Worm (Caenorhabditis elegans) whole organism, mixed stage, embryonic: ENCODE data around the gene F54B11.5.

Experiments
- M03D4.4 ChIP-seq: sonication (generic microtip); optimal IDR thresholded peaks from 2 replicates; lab custom pipeline; 2017; ENCODE audit warnings: mild to moderate bottlenecking, missing genetic modification characterization, missing compliant biosample characterization
- bed-3 ChIP-seq: fragments of 200-800 bp; sonication (Bioruptor generic); optimal IDR thresholded peaks from 3 replicates; lab custom pipeline; 2018; ENCODE audit warnings: mild to moderate bottlenecking, missing genetic modification characterization, moderate library complexity, missing compliant biosample characterization
- blmp-1 ChIP-seq: fragments of 150-350 bp; optimal IDR thresholded peaks from 2 replicates; lab custom pipeline; 2014; ENCODE audit warnings: missing biosample characterization, missing genetic modification characterization
- ceh-39 ChIP-seq: fragments of 150-350 bp; optimal IDR thresholded peaks from 2 replicates; lab custom pipeline; 2014; ENCODE audit warnings: missing biosample characterization, missing genetic modification characterization
- ceh-43 ChIP-seq: fragments of 200-800 bp; sonication (Bioruptor generic); optimal IDR thresholded peaks from 2 replicates; lab custom pipeline; 2018; ENCODE audit warnings: mild to moderate bottlenecking, missing genetic modification characterization, moderate library complexity, missing compliant biosample characterization
- ceh-83 ChIP-seq: fragments of 200-800 bp; sonication (Bioruptor generic); optimal IDR thresholded peaks from 2 replicates; lab custom pipeline; 2018; ENCODE audit warnings: mild to moderate bottlenecking, missing genetic modification characterization, missing compliant biosample characterization
- cnd-1 ChIP-seq: fragments of 200-800 bp; sonication (Bioruptor generic); optimal IDR thresholded peaks from 2 replicates; lab custom pipeline; 2018; ENCODE audit warnings: mild to moderate bottlenecking, missing genetic modification characterization, missing compliant biosample characterization
- drap-1 ChIP-seq: fragments of 200-800 bp; sonication (Bioruptor generic); optimal IDR thresholded peaks from 3 replicates; lab custom pipeline; 2018; ENCODE audit warnings: mild to moderate bottlenecking, missing genetic modification characterization, missing compliant biosample characterization
- elt-3 ChIP-seq: fragments of 150-350 bp; optimal IDR thresholded peaks from 2 replicates; lab custom pipeline; 2014; ENCODE audit warnings: missing biosample characterization, missing genetic modification characterization
- flh-1 ChIP-seq: fragments of 200-800 bp; sonication (Bioruptor generic); optimal IDR thresholded peaks from 2 replicates; lab custom pipeline; 2018; ENCODE audit warnings: mild to moderate bottlenecking, missing genetic modification characterization, moderate library complexity, missing compliant biosample characterization
- ham-2 ChIP-seq: fragments of 200-800 bp; sonication (Bioruptor generic); optimal IDR thresholded peaks from 2 replicates; lab custom pipeline; 2018; ENCODE audit warnings: mild to moderate bottlenecking, missing genetic modification characterization, missing compliant biosample characterization
- hlh-1 ChIP-seq: fragments of 150-350 bp; optimal IDR thresholded peaks from 2 replicates; lab custom pipeline; 2014; ENCODE audit warnings: missing biosample characterization, missing genetic modification reagents, missing genetic modification characterization
- lin-13 ChIP-seq: fragments of 150-350 bp; optimal IDR thresholded peaks from 2 replicates; lab custom pipeline; 2014; ENCODE audit warnings: missing biosample characterization, missing genetic modification characterization
- lin-32 ChIP-seq: fragments of 200-800 bp; sonication (Bioruptor generic); optimal IDR thresholded peaks from 2 replicates; lab custom pipeline; 2018; ENCODE audit warnings: mild to moderate bottlenecking, missing genetic modification characterization, missing compliant biosample characterization
- lsy-2 ChIP-seq: fragments of 150-350 bp; optimal IDR thresholded peaks from 2 replicates; lab custom pipeline; 2014; ENCODE audit warnings: missing biosample characterization, missing genetic modification characterization
- mab-5 ChIP-seq: fragments of 150-350 bp; optimal IDR thresholded peaks from 2 replicates; lab custom pipeline; 2014; ENCODE audit warnings: missing biosample characterization, missing genetic modification characterization
- mep-1 ChIP-seq: fragments of 150-350 bp; optimal IDR thresholded peaks from 2 replicates; lab custom pipeline; 2017; ENCODE audit warnings: missing biosample characterization, missing genetic modification reagents, missing genetic modification characterization, inconsistent platforms
- nhr-12 ChIP-seq: fragments of 150-350 bp; optimal IDR thresholded peaks from 2 replicates; lab custom pipeline; 2014; ENCODE audit warnings: missing biosample characterization, missing genetic modification characterization
- nhr-2 ChIP-seq: fragments of 150-350 bp; optimal IDR thresholded peaks from 2 replicates; lab custom pipeline; 2014; ENCODE audit warnings: missing biosample characterization, missing genetic modification characterization
- nhr-237 ChIP-seq: fragments of 150-350 bp; optimal IDR thresholded peaks from 2 replicates; lab custom pipeline; 2014; ENCODE audit warnings: missing biosample characterization, missing genetic modification characterization
- nhr-28 ChIP-seq: fragments of 150-350 bp; optimal IDR thresholded peaks from 2 replicates; lab custom pipeline; 2014; ENCODE audit warnings: missing biosample characterization, missing genetic modification characterization
- nhr-76 ChIP-seq: sonication (generic microtip); optimal IDR thresholded peaks from 2 replicates; lab custom pipeline; 2017; ENCODE audit warnings: missing biosample characterization, missing genetic modification characterization
- sem-2 ChIP-seq: fragments of 200-800 bp; sonication (Bioruptor generic); optimal IDR thresholded peaks from 2 replicates; lab custom pipeline; 2018; ENCODE audit warnings: mild to moderate bottlenecking, missing genetic modification characterization, missing compliant biosample characterization
- snpc-4 ChIP-seq: fragments of 150-350 bp; optimal IDR thresholded peaks from 2 replicates; lab custom pipeline; 2014; ENCODE audit warnings: missing biosample characterization, missing genetic modification characterization
- sptf-1 ChIP-seq: sonication (generic microtip); optimal IDR thresholded peaks from 2 replicates; lab custom pipeline; 2017; ENCODE audit warnings: mild to moderate bottlenecking, missing genetic modification characterization, moderate library complexity, missing compliant biosample characterization
- tbx-8 ChIP-seq: fragments of 200-800 bp; sonication (Bioruptor generic); optimal IDR thresholded peaks from 2 replicates; lab custom pipeline; 2018; ENCODE audit warnings: mild to moderate bottlenecking, missing genetic modification characterization, moderate library complexity, missing compliant biosample characterization
- unc-120 ChIP-seq: sonication (generic microtip); optimal IDR thresholded peaks from 2 replicates; lab custom pipeline; 2017; ENCODE audit warnings: missing genetic modification characterization, missing compliant biosample characterization; ENCODE audit not compliant: poor library complexity, severe bottlenecking
- unc-39 ChIP-seq: fragments of 150-350 bp; optimal IDR thresholded peaks from 2 replicates; lab custom pipeline; 2014; ENCODE audit warnings: missing biosample characterization, missing genetic modification characterization
- unc-62 ChIP-seq: fragments of 150-350 bp; optimal IDR thresholded peaks from 2 replicates; lab custom pipeline; 2014; ENCODE audit warnings: missing biosample characterization, missing genetic modification reagents, missing genetic modification characterization
- zip-8 ChIP-seq: fragments of 150-350 bp; optimal IDR thresholded peaks from 2 replicates; lab custom pipeline; 2014; ENCODE audit warnings: missing biosample characterization, missing genetic modification characterization
- ztf-11 ChIP-seq: fragments of 150-350 bp; optimal IDR thresholded peaks from 2 replicates; lab custom pipeline; 2014; ENCODE audit warnings: missing biosample characterization, missing genetic modification characterization

The F54B11.5 gene

DNA sequence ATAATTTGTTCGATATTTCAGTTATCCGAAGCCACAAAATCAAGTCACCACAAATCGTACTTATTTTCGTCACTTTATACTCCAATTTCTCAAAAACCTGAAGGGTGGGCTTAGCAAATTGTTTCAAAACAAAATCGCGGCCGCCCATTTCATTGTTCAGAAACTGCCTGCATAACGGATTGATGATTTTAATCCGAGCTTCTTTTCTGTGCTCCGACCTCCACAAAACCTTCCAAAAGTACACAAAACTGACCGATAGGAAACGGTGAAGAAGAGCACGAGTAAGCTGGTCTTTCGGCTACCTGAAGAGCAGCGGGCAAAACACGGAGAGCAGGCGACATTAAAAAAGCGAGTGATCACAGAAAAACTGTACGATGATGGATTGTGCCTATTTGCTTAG, 29.4 kb downstream of the F54B11.5 start, which contains the start of gene R01E6.2:
TSS of gene R01E6.2 (minus strand) at position 101 of the 400 bp plus-strand sequence.
- TF ChIP-seq ceh-83 (GFP tag; lab: Kevin White, UChicago) (no peak), unc-39 (tag; lab: Kevin White, UChicago) (no peak), drap-1 (GFP tag; lab: Kevin White, UChicago) (no peak), mep-1 (no peak)
- TF ChIP-seq, all 35 proteins: peak for 0

DNA sequence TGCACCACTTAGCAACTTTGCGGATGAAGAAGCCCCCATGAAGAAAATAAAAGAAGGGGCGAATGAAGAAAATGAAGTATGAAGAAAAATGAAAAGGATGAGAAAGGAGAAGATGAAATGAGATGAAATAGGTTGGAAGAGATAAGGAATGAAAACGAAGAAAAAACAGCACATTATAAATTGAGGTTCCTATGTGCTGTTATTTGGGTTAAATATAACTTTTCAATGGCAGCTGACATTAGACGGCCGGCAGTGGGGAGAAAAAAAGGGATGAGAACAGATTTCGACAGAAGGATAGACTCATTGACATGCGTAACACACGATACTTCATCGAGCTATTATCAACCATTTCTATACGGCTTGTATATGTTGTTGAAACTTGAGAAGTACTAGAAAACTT, 33.9 kb downstream of the F54B11.5 start:
- TF ChIP-seq unc-120 (peak; percentile 5), tbx-8 (GFP tag; lab: Kevin White, UChicago) (no peak), nhr-28 (tag; lab: Kevin White, UChicago) (no peak), hlh-1 (peak; percentile 35), zip-8 (tag; lab: Kevin White, UChicago) (no peak), ceh-39 (tag; lab: Kevin White, UChicago) (no peak)

DNA sequence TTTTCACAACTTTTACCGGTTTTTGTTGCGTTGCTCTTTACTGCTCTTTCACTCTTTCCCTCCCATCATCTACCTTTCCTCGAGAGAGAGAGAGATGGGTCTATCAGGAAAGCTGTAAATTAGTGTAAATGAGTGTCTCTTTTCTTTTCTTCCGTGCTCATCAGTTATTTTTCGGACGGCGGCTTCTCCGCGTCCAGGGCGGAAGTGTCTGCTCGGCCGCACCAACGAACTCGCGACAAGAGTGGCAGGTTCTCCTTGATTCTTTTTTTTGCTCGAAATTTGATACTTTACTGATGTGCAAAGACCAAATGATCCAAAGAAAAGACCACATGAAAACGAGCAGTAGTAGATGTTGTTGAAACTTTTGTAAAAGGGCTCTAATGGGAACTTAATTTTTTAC, 37.2 kb downstream of the F54B11.5 start:
- TF ChIP-seq nhr-12 (tag; lab: Kevin White, UChicago) (no peak), zip-8 (tag; lab: Kevin White, UChicago) (no peak), ham-2 (no peak), nhr-76 (tag; lab: Kevin White, UChicago) (no peak), unc-62 (GFP tag; lab: Kevin White, UChicago) (no peak), mab-5 (tag; lab: Kevin White, UChicago) (no peak), hlh-1 (no peak), M03D4.4 (tag; lab: Kevin White, UChicago) (no peak), bed-3 (GFP tag; lab: Kevin White, UChicago) (no peak), tbx-8 (GFP tag; lab: Kevin White, UChicago) (no peak), blmp-1 (tag; lab: Kevin White, UChicago) (no peak)

DNA sequence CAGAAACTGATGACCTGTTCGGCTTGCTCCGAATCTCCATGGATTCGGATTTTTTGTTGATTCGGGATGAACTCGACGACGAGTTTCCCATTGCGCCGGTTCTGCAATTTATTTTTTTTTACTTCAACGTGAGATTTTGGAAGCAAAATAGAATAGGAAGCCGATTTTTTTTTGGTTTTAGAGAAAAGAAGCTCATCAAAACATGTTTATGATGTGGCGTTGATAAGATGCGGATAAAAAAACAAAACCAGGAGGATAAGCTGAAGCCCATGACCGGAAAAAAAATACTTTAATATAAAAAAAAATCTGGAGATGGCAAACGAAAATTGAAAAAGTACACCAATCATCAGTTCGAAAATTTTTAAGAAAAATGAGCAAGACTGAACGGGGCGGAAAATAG, 39.8 kb downstream of the F54B11.5 start, which contains the start of gene glb-20:
TSS of gene glb-20 (minus strand) at position 101 of the 400 bp plus-strand sequence.
- TF ChIP-seq zip-8 (tag; lab: Kevin White, UChicago): no peak
- TF ChIP-seq nhr-237: no peak
- TF ChIP-seq M03D4.4 (tag; lab: Kevin White, UChicago): no peak
- TF ChIP-seq flh-1: no peak
- no peak for TF ChIP-seq unc-39 (tag; lab: Kevin White, UChicago)
- no peak for TF ChIP-seq lin-32 (GFP tag; lab: Kevin White, UChicago)
- no peak for TF ChIP-seq snpc-4
- TF ChIP-seq tbx-8 (GFP tag; lab: Kevin White, UChicago): no peak
- TF ChIP-seq ceh-39 (tag; lab: Kevin White, UChicago): no peak
- no peak for TF ChIP-seq mep-1
- TF ChIP-seq nhr-12 (tag; lab: Kevin White, UChicago): no peak
- no peak for TF ChIP-seq ceh-83 (GFP tag; lab: Kevin White, UChicago)
- no peak for TF ChIP-seq lin-13
- TF ChIP-seq nhr-2: no peak
- TF ChIP-seq lsy-2 (tag; lab: Kevin White, UChicago): no peak
- TF ChIP-seq unc-120: no peak
- no peak for TF ChIP-seq elt-3
- TF ChIP-seq hlh-1: no peak
- no peak for TF ChIP-seq sptf-1

DNA sequence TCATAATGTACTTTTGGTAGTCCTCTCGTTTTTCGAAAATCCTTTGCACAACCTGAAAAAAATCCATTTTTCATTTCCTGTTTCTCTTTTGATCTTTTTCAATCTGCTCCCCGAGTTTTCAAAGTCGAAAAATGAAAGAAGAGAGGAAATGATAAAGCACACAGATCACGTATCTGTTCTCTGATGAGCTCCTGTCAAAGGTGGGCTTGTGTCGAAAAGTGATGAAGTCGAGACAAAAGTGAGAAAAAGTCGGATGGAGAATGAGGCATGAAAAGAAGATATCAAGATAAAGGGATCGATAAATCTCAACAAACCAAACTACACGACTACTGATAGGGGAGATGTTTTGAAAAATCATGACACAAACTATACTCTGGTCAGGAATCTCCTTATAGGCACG, 40.8 kb downstream of the F54B11.5 start:
- no peak for TF ChIP-seq lin-13
- TF ChIP-seq mep-1: no peak
- TF ChIP-seq lin-32 (GFP tag; lab: Kevin White, UChicago): no peak
- no peak for TF ChIP-seq snpc-4
- peak; percentile 41 for TF ChIP-seq unc-120
- TF ChIP-seq unc-62 (GFP tag; lab: Kevin White, UChicago): peak; percentile 67
- no peak for TF ChIP-seq cnd-1 (tag; lab: Kevin White, UChicago)
- TF ChIP-seq ceh-39 (tag; lab: Kevin White, UChicago): no peak

DNA sequence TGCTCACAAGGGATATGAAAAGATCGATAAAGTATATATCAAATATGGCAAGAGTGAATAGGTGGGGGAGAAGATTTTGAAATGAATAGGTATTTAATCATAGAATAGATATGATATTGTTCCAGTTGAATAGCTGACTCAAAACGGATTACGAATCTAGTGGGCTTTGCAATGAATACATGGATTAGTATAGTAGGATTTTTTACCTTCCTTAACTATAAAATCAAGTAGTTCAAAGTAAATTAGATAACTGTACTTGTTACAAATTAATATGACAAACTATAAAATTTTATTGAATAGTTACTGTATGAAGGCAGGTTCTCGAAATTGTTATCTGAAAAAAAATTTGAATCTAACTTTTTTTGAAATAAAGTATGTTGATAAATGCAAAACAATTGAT, 45.0 kb downstream of the F54B11.5 start, which contains the start of gene odr-1:
TSS of gene odr-1 (minus strand) at position 101 of the 400 bp plus-strand sequence.
- TF ChIP-seq sem-2 (GFP tag; lab: Kevin White, UChicago) (no peak), ceh-83 (GFP tag; lab: Kevin White, UChicago) (no peak), unc-39 (tag; lab: Kevin White, UChicago) (no peak), ceh-39 (tag; lab: Kevin White, UChicago) (no peak), ceh-43 (GFP tag; lab: Kevin White, UChicago) (no peak), lin-32 (GFP tag; lab: Kevin White, UChicago) (no peak), mab-5 (tag; lab: Kevin White, UChicago) (no peak), unc-62 (GFP tag; lab: Kevin White, UChicago) (no peak), lin-13 (no peak), elt-3 (no peak), zip-8 (tag; lab: Kevin White, UChicago) (no peak), blmp-1 (tag; lab: Kevin White, UChicago) (no peak), nhr-76 (tag; lab: Kevin White, UChicago) (no peak), ztf-11 (tag; lab: Kevin White, UChicago) (no peak), lsy-2 (tag; lab: Kevin White, UChicago) (no peak), mep-1 (no peak), drap-1 (GFP tag; lab: Kevin White, UChicago) (no peak)
- TF ChIP-seq, all 35 proteins: peak for 0
